Fruit fly (Drosophila melanogaster) whole organism, embryonic: ENCODE measurements around the gene CG2608.
A peak's percentile ranks its signal among the peaks of the same experiment; 100 is the strongest.

Source experiments
- Atf-2 ChIP-seq: fragments of 200-800 bp; sonication (Bioruptor generic); optimal IDR thresholded peaks from 2 replicates; lab custom pipeline; 2016; ENCODE audit warnings: missing biosample characterization, missing genetic modification characterization
- Atf6 ChIP-seq: fragments of 200-800 bp; sonication (Bioruptor generic); IDR thresholded peaks from 2 replicates; pipeline ENCODE4 v1.3.6; 2022; ENCODE audit warnings: missing biosample characterization, missing genetic modification characterization
- CG10274 ChIP-seq: fragments of 200-800 bp; sonication (Bioruptor generic); optimal IDR thresholded peaks from 3 replicates; lab custom pipeline; 2017; ENCODE audit warnings: missing biosample characterization, mild to moderate bottlenecking, missing genetic modification characterization
- CG10431 ChIP-seq: fragments of 200-800 bp; sonication (Bioruptor generic); optimal IDR thresholded peaks from 3 replicates; lab custom pipeline; 2018; ENCODE audit warnings: missing biosample characterization, mild to moderate bottlenecking, missing genetic modification characterization
- CG10543 ChIP-seq: fragments of 200-800 bp; sonication (Bioruptor generic); optimal IDR thresholded peaks from 3 replicates; lab custom pipeline; 2017; ENCODE audit warnings: missing biosample characterization, mild to moderate bottlenecking, missing genetic modification characterization, moderate library complexity
- CG11504 ChIP-seq: fragments of 200-800 bp; sonication (Bioruptor generic); optimal IDR thresholded peaks from 3 replicates; lab custom pipeline; 2019; ENCODE audit warnings: missing biosample characterization, mild to moderate bottlenecking, missing genetic modification characterization, moderate library complexity
- CG12236 ChIP-seq: fragments of 200-800 bp; sonication (Bioruptor generic); optimal IDR thresholded peaks from 2 replicates; lab custom pipeline; 2016; ENCODE audit warnings: missing biosample characterization, missing genetic modification characterization
- CG14965 ChIP-seq: fragments of 200-800 bp; sonication (Bioruptor generic); optimal IDR thresholded peaks from 2 replicates; lab custom pipeline; 2016; ENCODE audit warnings: missing biosample characterization, missing genetic modification characterization, borderline replicate concordance
- CG15269 ChIP-seq: fragments of 200-800 bp; sonication (Bioruptor generic); optimal IDR thresholded peaks from 2 replicates; lab custom pipeline; 2018; ENCODE audit warnings: missing biosample characterization, mild to moderate bottlenecking, missing genetic modification characterization, moderate library complexity
- CG1603 ChIP-seq: fragments of 200-800 bp; sonication (Bioruptor generic); optimal IDR thresholded peaks from 2 replicates; lab custom pipeline; 2019; ENCODE audit warnings: missing biosample characterization, mild to moderate bottlenecking, missing genetic modification characterization, moderate library complexity
- CG16813 ChIP-seq: fragments of 200-800 bp; sonication (Bioruptor generic); IDR thresholded peaks from 3 replicates; pipeline ENCODE4 v1.3.6; 2022; ENCODE audit warnings: missing biosample characterization, missing genetic modification characterization; ENCODE audit not compliant: partially characterized antibody
- CG16815 ChIP-seq: fragments of 200-800 bp; sonication (Bioruptor generic); optimal IDR thresholded peaks from 3 replicates; lab custom pipeline; 2017; ENCODE audit warnings: missing biosample characterization, mild to moderate bottlenecking, missing genetic modification characterization
- CG1792 ChIP-seq: fragments of 200-800 bp; sonication (Bioruptor generic); optimal IDR thresholded peaks from 2 replicates; lab custom pipeline; 2016; ENCODE audit warnings: missing biosample characterization, missing genetic modification characterization
- CG31365 ChIP-seq: fragments of 200-800 bp; sonication (Bioruptor generic); optimal IDR thresholded peaks from 2 replicates; lab custom pipeline; 2018; ENCODE audit warnings: missing biosample characterization, mild to moderate bottlenecking, missing genetic modification characterization
- CG3847 ChIP-seq: fragments of 200-800 bp; sonication (Bioruptor generic); IDR thresholded peaks from 2 replicates; pipeline ENCODE4 v1.3.6; 2022; ENCODE audit warnings: missing biosample characterization, missing genetic modification characterization
- CG4820 ChIP-seq: fragments of 200-800 bp; sonication (Bioruptor generic); optimal IDR thresholded peaks from 3 replicates; lab custom pipeline; 2016; ENCODE audit warnings: missing biosample characterization, missing genetic modification characterization
- CG5953 ChIP-seq: fragments of 200-800 bp; sonication (Bioruptor generic); IDR thresholded peaks from 2 replicates; pipeline ENCODE4 v1.3.6; 2022; ENCODE audit warnings: missing biosample characterization, missing genetic modification characterization
- CG6175 ChIP-seq: fragments of 200-800 bp; sonication (Bioruptor generic); IDR thresholded peaks from 3 replicates; pipeline ENCODE4 v1.3.6; 2022; ENCODE audit warnings: missing biosample characterization, missing genetic modification characterization
- CG6791 ChIP-seq: fragments of 200-800 bp; sonication (Bioruptor generic); IDR thresholded peaks from 3 replicates; pipeline ENCODE4 v1.3.6; 2022; ENCODE audit warnings: missing biosample characterization, missing genetic modification characterization; ENCODE audit not compliant: partially characterized antibody
- CG6813 ChIP-seq: fragments of 200-800 bp; sonication (Bioruptor generic); optimal IDR thresholded peaks from 2 replicates; lab custom pipeline; 2017; ENCODE audit warnings: missing biosample characterization, missing genetic modification characterization, mild to moderate bottlenecking, moderate library complexity, missing genetic modification reagents
- CG7271 ChIP-seq: fragments of 200-800 bp; sonication (Bioruptor generic); optimal IDR thresholded peaks from 2 replicates; lab custom pipeline; 2018; ENCODE audit warnings: missing biosample characterization, mild to moderate bottlenecking, missing genetic modification characterization, moderate library complexity
- CG7357 ChIP-seq: fragments of 200-800 bp; sonication (Bioruptor generic); IDR thresholded peaks from 3 replicates; pipeline ENCODE4 v1.3.6; 2022; ENCODE audit warnings: missing biosample characterization, missing genetic modification characterization
- CG7745 ChIP-seq: fragments of 200-800 bp; sonication (Bioruptor generic); optimal IDR thresholded peaks from 2 replicates; lab custom pipeline; 2018; ENCODE audit warnings: missing biosample characterization, mild to moderate bottlenecking, missing genetic modification characterization, moderate library complexity
- CG7987 ChIP-seq: fragments of 200-800 bp; sonication (Bioruptor generic); optimal IDR thresholded peaks from 2 replicates; lab custom pipeline; 2018; ENCODE audit warnings: missing biosample characterization, mild to moderate bottlenecking, missing genetic modification characterization, moderate library complexity
- CoRest ChIP-seq: fragments of 200-800 bp; sonication (Bioruptor generic); optimal IDR thresholded peaks from 3 replicates; lab custom pipeline; 2018; ENCODE audit warnings: missing biosample characterization, mild to moderate bottlenecking, missing genetic modification characterization, moderate library complexity
- Dfd ChIP-seq, 2 experiments: fragments of >200 bp; optimal IDR thresholded peaks; 2 replicates each; lab custom pipeline; 2017; ENCODE audit warnings: missing biosample characterization in 2 of 2, missing genetic modification characterization in 2 of 2
- ERR ChIP-seq: fragments of 200-800 bp; sonication (Bioruptor generic); optimal IDR thresholded peaks from 2 replicates; lab custom pipeline; 2016; ENCODE audit warnings: missing biosample characterization, missing genetic modification characterization
- GATAe ChIP-seq: fragments of 200-800 bp; sonication (Bioruptor generic); conservative IDR thresholded peaks from 2 replicates; pipeline ENCODE4 v1.3.6; 2022; ENCODE audit warnings: missing biosample characterization, missing genetic modification characterization
- HmgD ChIP-seq: fragments of 200-800 bp; sonication (Bioruptor generic); optimal IDR thresholded peaks from 3 replicates; lab custom pipeline; 2016; ENCODE audit warnings: missing biosample characterization, missing genetic modification characterization
- Hr78 ChIP-seq, 2 experiments: fragments of 200-800 bp in 1 of 2; fragments of >200 bp in 1 of 2; sonication (Bioruptor generic) in 1 of 2; optimal IDR thresholded peaks; 2 replicates each; lab custom pipeline; 2017 to 2019; ENCODE audit warnings: missing biosample characterization in 2 of 2, missing genetic modification characterization in 2 of 2, mild to moderate bottlenecking in 1 of 2, moderate library complexity in 1 of 2
- Hsf ChIP-seq: fragments of 200-800 bp; sonication (Bioruptor generic); optimal IDR thresholded peaks from 3 replicates; lab custom pipeline; 2016; ENCODE audit warnings: missing biosample characterization, missing genetic modification characterization
- Nf-YC ChIP-seq: fragments of 200-800 bp; optimal IDR thresholded peaks from 3 replicates; lab custom pipeline; 2019; ENCODE audit warnings: missing biosample characterization, mild to moderate bottlenecking, missing genetic modification characterization, moderate library complexity
- Vsx1 ChIP-seq: fragments of 200-800 bp; sonication (Bioruptor generic); optimal IDR thresholded peaks from 2 replicates; lab custom pipeline; 2017; ENCODE audit warnings: missing biosample characterization, mild to moderate bottlenecking, missing genetic modification characterization, missing genetic modification reagents
- ase ChIP-seq: fragments of 200-800 bp; sonication (Bioruptor generic); IDR thresholded peaks from 3 replicates; pipeline ENCODE4 v1.3.6; 2022; ENCODE audit warnings: missing biosample characterization, missing genetic modification characterization
- br ChIP-seq: fragments of >200 bp; optimal IDR thresholded peaks from 2 replicates; lab custom pipeline; 2017
- bsh ChIP-seq, 2 experiments: fragments of 200-800 bp; sonication (Bioruptor generic); optimal IDR thresholded peaks; 2 replicates each; lab custom pipeline; 2017 to 2018; ENCODE audit warnings: mild to moderate bottlenecking in 2 of 2, missing biosample characterization in 2 of 2, missing genetic modification characterization in 2 of 2, moderate library complexity in 1 of 2
- crp ChIP-seq, 2 experiments: fragments of 200-800 bp; sonication (Bioruptor generic); optimal IDR thresholded peaks; 2 replicates in 1 of 2; 3 replicates in 1 of 2; lab custom pipeline; 2017; ENCODE audit warnings: missing biosample characterization in 2 of 2, missing genetic modification characterization in 2 of 2, mild to moderate bottlenecking in 1 of 2, moderate library complexity in 1 of 2
- dan ChIP-seq: fragments of 200-800 bp; sonication (Bioruptor generic); IDR thresholded peaks from 2 replicates; pipeline ENCODE4 v1.3.6; 2022; ENCODE audit warnings: missing biosample characterization, missing genetic modification characterization
- disco-r ChIP-seq: fragments of 200-800 bp; sonication (Bioruptor generic); optimal IDR thresholded peaks from 2 replicates; lab custom pipeline; 2016; ENCODE audit warnings: missing biosample characterization, missing genetic modification characterization
- ewg ChIP-seq: fragments of 200-800 bp; sonication (Bioruptor generic); optimal IDR thresholded peaks from 3 replicates; lab custom pipeline; 2017; ENCODE audit warnings: mild to moderate bottlenecking, missing biosample characterization, missing genetic modification reagents, missing genetic modification characterization
- grau ChIP-seq: fragments of 200-800 bp; optimal IDR thresholded peaks from 3 replicates; lab custom pipeline; 2019; ENCODE audit warnings: missing biosample characterization, mild to moderate bottlenecking, missing genetic modification characterization, moderate library complexity
- gt ChIP-seq: fragments of 200-800 bp; sonication (Bioruptor generic); IDR thresholded peaks from 2 replicates; pipeline ENCODE4 v1.3.6; 2022; ENCODE audit warnings: missing biosample characterization, missing genetic modification characterization
- kah ChIP-seq: fragments of 200-800 bp; sonication (Bioruptor generic); optimal IDR thresholded peaks from 2 replicates; lab custom pipeline; 2018; ENCODE audit warnings: missing biosample characterization, mild to moderate bottlenecking, missing genetic modification characterization
- kni ChIP-seq: fragments of 200-800 bp; sonication (Bioruptor generic); optimal IDR thresholded peaks from 3 replicates; lab custom pipeline; 2017; ENCODE audit warnings: mild to moderate bottlenecking, missing biosample characterization, missing genetic modification reagents, missing genetic modification characterization
- repo ChIP-seq: fragments of 200-800 bp; sonication (Bioruptor generic); optimal IDR thresholded peaks from 2 replicates; lab custom pipeline; 2016; ENCODE audit warnings: missing biosample characterization, missing genetic modification characterization
- sens-2 ChIP-seq: fragments of 200-800 bp; sonication (Bioruptor generic); IDR thresholded peaks from 2 replicates; pipeline ENCODE4 v1.3.6; 2022; ENCODE audit warnings: missing biosample characterization, missing genetic modification characterization
- slou ChIP-seq: fragments of 200-800 bp; sonication (Bioruptor generic); optimal IDR thresholded peaks from 3 replicates; lab custom pipeline; 2016; ENCODE audit warnings: missing biosample characterization, missing genetic modification characterization
- stc ChIP-seq: fragments of 200-800 bp; sonication (Bioruptor generic); IDR thresholded peaks from 2 replicates; pipeline ENCODE4 v1.3.6; 2022; ENCODE audit warnings: missing biosample characterization, missing genetic modification characterization
- tna ChIP-seq: fragments of 200-800 bp; sonication (Bioruptor generic); IDR thresholded peaks from 2 replicates; pipeline ENCODE4 v1.3.6; 2022; ENCODE audit warnings: missing biosample characterization, missing genetic modification characterization; ENCODE audit not compliant: partially characterized antibody
- tup ChIP-seq: fragments of 200-800 bp; sonication (Bioruptor generic); optimal IDR thresholded peaks from 2 replicates; lab custom pipeline; 2016; ENCODE audit warnings: missing biosample characterization, mild to moderate bottlenecking, missing genetic modification characterization, moderate library complexity

CG2608 gene

dm6 chr2L:20656110-20656509 lies 10.5 kb downstream of the CG2608 start, which contains the start of the genes brun and CG2614 (continued):
- peak; percentile 46; the same call in 1 of the 3 replicates for TF ChIP-seq ase (GFP tag; lab: Robert Waterston, UW)
- TF ChIP-seq CG7987 (GFP tag; lab: Kevin White, UChicago): no peak
- peak; percentile 87 for TF ChIP-seq Nf-YC
- TF ChIP-seq CG1603 (tag; lab: Kevin White, UChicago): no peak
- peak; percentile 78 for TF ChIP-seq CG6791 (GFP tag; lab: Robert Waterston, UW)
- TF ChIP-seq CG16815 (GFP tag; lab: Kevin White, UChicago): peak; percentile 38
- no peak for TF ChIP-seq gt (GFP tag; lab: Robert Waterston, UW)
- no peak for TF ChIP-seq ERR (GFP tag; lab: Kevin White, UChicago)
- TF ChIP-seq CG11504: no peak
- TF ChIP-seq ewg (GFP tag; lab: Kevin White, UChicago): no peak
- no peak for TF ChIP-seq CG14965 (GFP tag; lab: Kevin White, UChicago)
- peak; percentile 23 for TF ChIP-seq repo
- TF ChIP-seq CG16813 (GFP tag; lab: Robert Waterston, UW): peak; percentile 94
- peak; percentile 72 for TF ChIP-seq CoRest (tag; lab: Kevin White, UChicago)
- no peak for TF ChIP-seq dan
- TF ChIP-seq Hr78 (GFP tag; optimal IDR thresholded peaks at IDR 0.05; lab: Kevin White, UChicago): no peak
- TF ChIP-seq CG3847 (GFP tag; lab: Robert Waterston, UW): peak; percentile 85
- TF ChIP-seq br (lab: Kevin White, UChicago): no peak
- peak; percentile 62 for TF ChIP-seq CG4820 (GFP tag; lab: Kevin White, UChicago)
- no peak for TF ChIP-seq CG10431 (GFP tag; lab: Kevin White, UChicago)
- TF ChIP-seq CG10274 (GFP tag; lab: Kevin White, UChicago): no peak
- no peak for TF ChIP-seq kni (GFP tag; lab: Kevin White, UChicago)
- TF ChIP-seq CG5953 (GFP tag; lab: Robert Waterston, UW): 0 out of 2 replicates have a peak, but pooled peaks have one; percentile 29
- TF ChIP-seq grau (tag; lab: Kevin White, UChicago): peak; percentile 63
- no peak for TF ChIP-seq CG1792 (GFP tag; lab: Kevin White, UChicago)
- TF ChIP-seq Dfd (GFP tag; optimal IDR thresholded peaks at IDR 0.05; lab: Kevin White, UChicago): no peak
- TF ChIP-seq stc (GFP tag; lab: Robert Waterston, UW): no peak
- peak in 1 of 2 experiments; percentile 57 for TF ChIP-seq bsh (GFP tag; optimal IDR thresholded peaks at IDR 0.05; lab: Kevin White, UChicago)
- peak; percentile 59 for TF ChIP-seq disco-r (GFP tag; lab: Kevin White, UChicago)
- TF ChIP-seq CG12236: no peak
- peak; percentile 47; the same call in 2 of the 3 replicates for TF ChIP-seq CG7357 (GFP tag; lab: Robert Waterston, UW)
- TF ChIP-seq crp (GFP tag; optimal IDR thresholded peaks at IDR 0.05; lab: Kevin White, UChicago): peak in 1 of 2 experiments; percentile 65
- no peak; the same call in 1 of the 2 replicates for TF ChIP-seq tna (GFP tag; lab: Robert Waterston, UW)
- TF ChIP-seq CG10543: no peak
- TF ChIP-seq kah (GFP tag; lab: Kevin White, UChicago): no peak
- no peak for TF ChIP-seq CG7271 (tag; lab: Kevin White, UChicago)
- peak; percentile 73 for TF ChIP-seq HmgD (GFP tag; lab: Kevin White, UChicago)
- peak; percentile 55; the same call in 1 of the 2 replicates for TF ChIP-seq GATAe
- TF ChIP-seq slou (GFP tag; lab: Kevin White, UChicago): no peak
- no peak for TF ChIP-seq Vsx1 (GFP tag; lab: Kevin White, UChicago)
- no peak for TF ChIP-seq CG31365 (tag; lab: Kevin White, UChicago)
- TF ChIP-seq Atf-2 (GFP tag; lab: Kevin White, UChicago): peak; percentile 46
- peak; percentile 79 for TF ChIP-seq Hsf (GFP tag; lab: Kevin White, UChicago)
- no peak for TF ChIP-seq CG15269 (tag; lab: Kevin White, UChicago)
- peak; percentile 74 for TF ChIP-seq Atf6 (GFP tag; lab: Robert Waterston, UW)
- peak; percentile 16 for TF ChIP-seq tup (GFP tag; lab: Kevin White, UChicago)
- TF ChIP-seq CG7745 (tag; lab: Kevin White, UChicago): no peak
- peak; percentile 89 for TF ChIP-seq sens-2 (GFP tag; lab: Robert Waterston, UW)
- TF ChIP-seq CG6813 (GFP tag; lab: Kevin White, UChicago): no peak
- no peak for TF ChIP-seq CG6175 (GFP tag; lab: Robert Waterston, UW)
